Fruit fly (Drosophila melanogaster): ENCODE measurements around the gene CG5618.

CG5618 gene

dm6 chr3L:20402665-20403492 is 49.6 kb downstream of the CG5618 start:
- TF ChIP-seq bab1 (GFP tag; optimal IDR thresholded peaks at IDR 0.05) (no peak), tj (GFP tag; optimal IDR thresholded peaks at IDR 0.05) (no peak), cic (GFP tag; optimal IDR thresholded peaks at IDR 0.05) (no peak), Mnt (GFP tag; optimal IDR thresholded peaks at IDR 0.05) (no peak), CG7045 (GFP tag; optimal IDR thresholded peaks at IDR 0.05) (no peak), CG11617 (GFP tag; optimal IDR thresholded peaks at IDR 0.05) (no peak), Crg-1 (GFP tag; optimal IDR thresholded peaks at IDR 0.05) (no peak), CG14711 (tag; optimal IDR thresholded peaks at IDR 0.05) (no peak), kay (GFP tag; ENCODE audit: borderline replicate concordance) (no peak), toe (GFP tag; optimal IDR thresholded peaks at IDR 0.05) (no peak), CG7101 (tag; optimal IDR thresholded peaks at IDR 0.05) (no peak), CG33017 (tag; optimal IDR thresholded peaks at IDR 0.05) (no peak), CG1620 (GFP tag; optimal IDR thresholded peaks at IDR 0.05) (no peak)

dm6 chr3L:20403493-20404379 is 50.5 kb downstream of the CG5618 start:
- peak; percentile 10 for TF ChIP-seq bab1 (GFP tag; optimal IDR thresholded peaks at IDR 0.05)
- no peak for TF ChIP-seq CG7101 (tag; optimal IDR thresholded peaks at IDR 0.05)

- no peak for TF ChIP-seq CG7101 (tag; optimal IDR thresholded peaks at IDR 0.05)
- no peak for TF ChIP-seq Mnt (GFP tag; optimal IDR thresholded peaks at IDR 0.05)
- TF ChIP-seq cnc (optimal IDR thresholded peaks at IDR 0.05) = no peak
- TF ChIP-seq cic (GFP tag; optimal IDR thresholded peaks at IDR 0.05) = no peak
- TF ChIP-seq CG1620 (GFP tag; optimal IDR thresholded peaks at IDR 0.05) = no peak
- TF ChIP-seq CG11617 (GFP tag; optimal IDR thresholded peaks at IDR 0.05) = no peak
- TF ChIP-seq bab1 (GFP tag; optimal IDR thresholded peaks at IDR 0.05) = no peak
- no peak for TF ChIP-seq CG33017 (tag; optimal IDR thresholded peaks at IDR 0.05)
- no peak for TF ChIP-seq toe (GFP tag; optimal IDR thresholded peaks at IDR 0.05)
- TF ChIP-seq kay (GFP tag; ENCODE audit: borderline replicate concordance) = no peak
- TF ChIP-seq CG12768 (GFP tag; optimal IDR thresholded peaks at IDR 0.05) = no peak
- TF ChIP-seq CG7045 (GFP tag; optimal IDR thresholded peaks at IDR 0.05) = no peak
- no peak for TF ChIP-seq Crg-1 (GFP tag; optimal IDR thresholded peaks at IDR 0.05)
- no peak for TF ChIP-seq tj (GFP tag; optimal IDR thresholded peaks at IDR 0.05)
- no peak for TF ChIP-seq Hr96 (GFP tag; optimal IDR thresholded peaks at IDR 0.05)
- no peak for TF ChIP-seq ovo (GFP tag; optimal IDR thresholded peaks at IDR 0.05)
- TF ChIP-seq pad (GFP tag; optimal IDR thresholded peaks at IDR 0.05) = no peak
- no peak for TF ChIP-seq CG14711 (tag; optimal IDR thresholded peaks at IDR 0.05)
These were observed 51.3 kb downstream of the CG5618 start for dm6 chr3L:20404515-20404914.

dm6 chr3L:20405337-20405887 is 52.2 kb downstream of the CG5618 start:
- TF ChIP-seq ovo (GFP tag; optimal IDR thresholded peaks at IDR 0.05) (no peak), bab1 (GFP tag; optimal IDR thresholded peaks at IDR 0.05) (no peak), toe (GFP tag; optimal IDR thresholded peaks at IDR 0.05) (no peak), tj (GFP tag; optimal IDR thresholded peaks at IDR 0.05) (no peak), CG1620 (GFP tag; optimal IDR thresholded peaks at IDR 0.05) (no peak), CG7101 (tag; optimal IDR thresholded peaks at IDR 0.05) (no peak), cnc (optimal IDR thresholded peaks at IDR 0.05) (no peak), pad (GFP tag; optimal IDR thresholded peaks at IDR 0.05) (no peak), Crg-1 (GFP tag; optimal IDR thresholded peaks at IDR 0.05) (no peak), CG12768 (GFP tag; optimal IDR thresholded peaks at IDR 0.05) (no peak), kay (GFP tag; ENCODE audit: borderline replicate concordance) (no peak), CG33017 (tag; optimal IDR thresholded peaks at IDR 0.05) (no peak), CG7045 (GFP tag; optimal IDR thresholded peaks at IDR 0.05) (no peak), Mnt (GFP tag; optimal IDR thresholded peaks at IDR 0.05) (no peak), CG14711 (tag; optimal IDR thresholded peaks at IDR 0.05) (no peak), cic (GFP tag; optimal IDR thresholded peaks at IDR 0.05) (no peak), CG11617 (GFP tag; optimal IDR thresholded peaks at IDR 0.05) (no peak), Clk (GFP tag; optimal IDR thresholded peaks at IDR 0.05) (no peak), Hr96 (GFP tag; optimal IDR thresholded peaks at IDR 0.05) (no peak), CG5204 (GFP tag; optimal IDR thresholded peaks at IDR 0.05) (no peak)

Measured in whole organism, adult.